Worm (Caenorhabditis elegans) whole organism, L4 larva: ENCODE measurements around the gene C54F6.5.

Source experiments
- F10B5.3 ChIP-seq: sonication (generic microtip); optimal IDR thresholded peaks from 2 replicates; lab custom pipeline; 2016; ENCODE audit warnings: mild to moderate bottlenecking, missing genetic modification characterization, missing compliant biosample characterization
- F26F4.8 ChIP-seq: fragments of 200-800 bp; sonication (Bioruptor generic); conservative IDR thresholded peaks from 2 replicates; pipeline ENCODE4 v1.3.6; 2022; ENCODE audit warnings: missing genetic modification characterization, missing compliant biosample characterization
- F37D6.2 ChIP-seq: sonication (generic microtip); optimal IDR thresholded peaks from 2 replicates; lab custom pipeline; 2016; ENCODE audit warnings: mild to moderate bottlenecking, missing genetic modification characterization, missing compliant biosample characterization
- T26A8.4 ChIP-seq: fragments of 200-800 bp; sonication (Bioruptor generic); IDR thresholded peaks from 2 replicates; pipeline ENCODE4 v1.3.6; 2022; ENCODE audit warnings: missing genetic modification characterization, missing compliant biosample characterization
- ceh-28 ChIP-seq: fragments of 150-350 bp; optimal IDR thresholded peaks from 2 replicates; lab custom pipeline; 2014; ENCODE audit warnings: missing biosample characterization, missing genetic modification reagents, missing genetic modification characterization
- ceh-62 ChIP-seq: sonication (generic microtip); optimal IDR thresholded peaks from 2 replicates; lab custom pipeline; 2017; ENCODE audit warnings: missing biosample characterization, missing genetic modification characterization
- ceh-82 ChIP-seq: sonication (generic microtip); optimal IDR thresholded peaks from 2 replicates; lab custom pipeline; 2017; ENCODE audit warnings: missing biosample characterization, missing genetic modification characterization
- cey-2 ChIP-seq: sonication (generic microtip); optimal IDR thresholded peaks from 3 replicates; lab custom pipeline; 2017; ENCODE audit warnings: missing genetic modification characterization, mild to moderate bottlenecking, missing compliant biosample characterization, antibody characterized with exemption, borderline replicate concordance; ENCODE audit not compliant: insufficient read depth
- ctbp-1 ChIP-seq: fragments of 200-800 bp; sonication (Bioruptor generic); IDR thresholded peaks from 2 replicates; pipeline ENCODE4 v1.3.6; 2022; ENCODE audit warnings: missing genetic modification reagents, missing genetic modification characterization, missing compliant biosample characterization
- daf-16 ChIP-seq, 3 experiments: sonication (generic microtip); optimal IDR thresholded peaks; 2 replicates each; lab custom pipeline; 2016 to 2017; ENCODE audit warnings: missing genetic modification characterization in 3 of 3, missing genetic modification reagents in 3 of 3, mild to moderate bottlenecking in 2 of 3, missing compliant biosample characterization in 2 of 3, missing biosample characterization in 1 of 3, moderate library complexity in 1 of 3
- daf-19 ChIP-seq: fragments of 200-800 bp; sonication (Bioruptor generic); conservative IDR thresholded peaks from 2 replicates; pipeline ENCODE4 v1.3.6; 2022; ENCODE audit warnings: missing genetic modification characterization, missing compliant biosample characterization
- dmd-9 ChIP-seq: fragments of 200-800 bp; sonication (Bioruptor generic); IDR thresholded peaks from 2 replicates; pipeline ENCODE4 v1.3.6; 2022; ENCODE audit warnings: missing genetic modification reagents, missing genetic modification characterization, missing compliant biosample characterization
- dve-1 ChIP-seq: sonication (generic microtip); optimal IDR thresholded peaks from 2 replicates; lab custom pipeline; 2017; ENCODE audit warnings: antibody characterized with exemption, mild to moderate bottlenecking, missing genetic modification characterization, missing compliant biosample characterization; ENCODE audit not compliant: insufficient read depth
- egl-43 ChIP-seq: fragments of 200-800 bp; sonication (Bioruptor generic); IDR thresholded peaks from 2 replicates; pipeline ENCODE4 v1.3.6; 2022; ENCODE audit warnings: missing genetic modification reagents, missing genetic modification characterization, missing compliant biosample characterization
- fkh-10 ChIP-seq: fragments of 150-350 bp; optimal IDR thresholded peaks from 2 replicates; lab custom pipeline; 2014; ENCODE audit warnings: missing biosample characterization, missing genetic modification reagents, missing genetic modification characterization
- fos-1 ChIP-seq: fragments of 150-350 bp; optimal IDR thresholded peaks from 2 replicates; lab custom pipeline; 2014; ENCODE audit warnings: missing biosample characterization, missing genetic modification characterization
- lim-7 ChIP-seq: fragments of 200-800 bp; sonication (Bioruptor generic); IDR thresholded peaks from 2 replicates; pipeline ENCODE4 v1.3.6; 2022; ENCODE audit warnings: missing genetic modification characterization, missing compliant biosample characterization
- lin-13 ChIP-seq: fragments of 150-350 bp; optimal IDR thresholded peaks from 2 replicates; lab custom pipeline; 2014; ENCODE audit warnings: missing biosample characterization, missing genetic modification reagents, missing genetic modification characterization
- lin-15B ChIP-seq: fragments of 150-350 bp; sonication (generic microtip); optimal IDR thresholded peaks from 3 replicates; lab custom pipeline; 2014; ENCODE audit warnings: missing biosample characterization, missing genetic modification characterization
- lir-3 ChIP-seq: sonication (generic microtip); optimal IDR thresholded peaks from 2 replicates; lab custom pipeline; 2016; ENCODE audit warnings: mild to moderate bottlenecking, missing genetic modification characterization, missing compliant biosample characterization
- lsy-2 ChIP-seq, 2 experiments: fragments of 150-350 bp in 1 of 2; sonication (generic microtip) in 1 of 2; optimal IDR thresholded peaks; 2 replicates each; lab custom pipeline; 2014 to 2017; ENCODE audit warnings: missing biosample characterization in 2 of 2, missing genetic modification characterization in 2 of 2
- mdl-1 ChIP-seq, 2 experiments: fragments of 150-350 bp in 1 of 2; sonication (generic microtip) in 1 of 2; optimal IDR thresholded peaks; 2 replicates each; lab custom pipeline; 2014 to 2017; ENCODE audit warnings: missing biosample characterization in 2 of 2, missing genetic modification characterization in 2 of 2
- mep-1 ChIP-seq: fragments of 150-350 bp; sonication (generic microtip); optimal IDR thresholded peaks from 3 replicates; lab custom pipeline; 2014; ENCODE audit warnings: missing biosample characterization, missing genetic modification characterization
- nhr-102 ChIP-seq: sonication (generic microtip); optimal IDR thresholded peaks from 2 replicates; lab custom pipeline; 2016; ENCODE audit warnings: mild to moderate bottlenecking, missing genetic modification characterization, moderate library complexity, missing compliant biosample characterization
- nhr-111 ChIP-seq: fragments of 200-800 bp; sonication (Bioruptor generic); optimal IDR thresholded peaks from 2 replicates; lab custom pipeline; 2018; ENCODE audit warnings: mild to moderate bottlenecking, missing genetic modification characterization, missing compliant biosample characterization
- nhr-28 ChIP-seq: fragments of 150-350 bp; optimal IDR thresholded peaks from 2 replicates; lab custom pipeline; 2014; ENCODE audit warnings: missing biosample characterization, missing genetic modification characterization
- nhr-48 ChIP-seq: sonication (generic microtip); optimal IDR thresholded peaks from 2 replicates; lab custom pipeline; 2016; ENCODE audit warnings: mild to moderate bottlenecking, missing genetic modification characterization, missing compliant biosample characterization
- nhr-6 ChIP-seq: fragments of 150-350 bp; optimal IDR thresholded peaks from 2 replicates; lab custom pipeline; 2014; ENCODE audit warnings: missing biosample characterization, missing genetic modification characterization
- nhr-77 ChIP-seq: fragments of 150-350 bp; optimal IDR thresholded peaks from 2 replicates; lab custom pipeline; 2014; ENCODE audit warnings: missing biosample characterization, missing genetic modification characterization
- php-3 ChIP-seq: fragments of 200-800 bp; sonication (Bioruptor generic); IDR thresholded peaks from 2 replicates; pipeline ENCODE4 v1.3.6; 2022; ENCODE audit warnings: missing genetic modification reagents, missing genetic modification characterization, missing compliant biosample characterization
- pqm-1 ChIP-seq: sonication (generic microtip); optimal IDR thresholded peaks from 2 replicates; lab custom pipeline; 2017; ENCODE audit warnings: missing biosample characterization, missing genetic modification characterization
- saeg-2 ChIP-seq: fragments of 200-800 bp; sonication (Bioruptor generic); IDR thresholded peaks from 2 replicates; pipeline ENCODE4 v1.3.6; 2022; ENCODE audit warnings: missing genetic modification reagents, missing genetic modification characterization, missing compliant biosample characterization
- sdz-12 ChIP-seq: fragments of 200-800 bp; sonication (Bioruptor generic); optimal IDR thresholded peaks from 2 replicates; lab custom pipeline; 2018; ENCODE audit warnings: mild to moderate bottlenecking, missing genetic modification characterization, missing compliant biosample characterization
- snpc-1.2 ChIP-seq: fragments of 200-800 bp; sonication (Bioruptor generic); IDR thresholded peaks from 2 replicates; pipeline ENCODE4 v1.3.6; 2022; ENCODE audit warnings: missing genetic modification reagents, missing genetic modification characterization, missing compliant biosample characterization
- tra-1 ChIP-seq: fragments of 200-800 bp; sonication (Bioruptor generic); IDR thresholded peaks from 2 replicates; pipeline ENCODE4 v1.3.6; 2022; ENCODE audit warnings: missing genetic modification reagents, missing genetic modification characterization, missing compliant biosample characterization
- unc-130 ChIP-seq: sonication (generic microtip); optimal IDR thresholded peaks from 2 replicates; lab custom pipeline; 2016; ENCODE audit warnings: missing genetic modification reagents, missing genetic modification characterization, missing compliant biosample characterization
- unc-62 ChIP-seq, 3 experiments: fragments of 150-350 bp in 1 of 3; sonication (generic microtip); optimal IDR thresholded peaks in 2 of 3; peaks in 1 of 3; 1 replicate in 1 of 3; 2 replicates in 2 of 3; lab custom pipeline; 2014 to 2017; ENCODE audit warnings: missing biosample characterization in 3 of 3, missing genetic modification characterization in 3 of 3, missing genetic modification reagents in 3 of 3, missing genotype in 1 of 3
- zip-2 ChIP-seq: fragments of 150-350 bp; optimal IDR thresholded peaks from 2 replicates; lab custom pipeline; 2014; ENCODE audit warnings: missing biosample characterization, missing genetic modification characterization
- ztf-11 ChIP-seq: fragments of 150-350 bp; optimal IDR thresholded peaks from 2 replicates; lab custom pipeline; 2014; ENCODE audit warnings: missing biosample characterization, missing genetic modification characterization

The C54F6.5 gene

DNA sequence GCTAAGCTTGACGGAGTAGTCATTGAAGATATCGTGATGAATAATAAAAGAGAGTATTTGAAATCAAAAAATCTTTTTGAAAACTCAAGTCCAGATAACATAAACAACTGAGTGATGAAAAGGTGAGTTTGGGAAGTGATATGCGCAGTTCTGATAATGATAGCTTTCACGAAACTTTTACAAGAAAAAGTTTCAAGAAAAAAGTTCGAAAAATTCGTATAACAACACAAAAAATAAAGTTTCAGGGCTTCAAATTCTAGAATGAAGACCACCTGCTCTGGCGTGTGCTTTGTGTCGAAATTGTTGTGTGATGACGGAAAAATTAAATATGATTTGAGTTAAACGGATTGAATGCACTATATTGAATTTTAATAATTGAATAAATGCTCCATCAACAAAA is 8.8 kb upstream of the C54F6.5 start, which contains the start of gene srb-19:
Gene srb-19, minus strand, starts transcription at position 101 of the 400 bp plus-strand sequence.
- TF ChIP-seq saeg-2 (GFP tag; lab: Robert Waterston, UW): no peak
- no peak for TF ChIP-seq dve-1
- no peak for TF ChIP-seq fkh-10 (GFP tag; lab: Kevin White, UChicago)
- no peak for TF ChIP-seq php-3 (GFP tag; lab: Robert Waterston, UW)
- no peak for TF ChIP-seq daf-16 (GFP tag; optimal IDR thresholded peaks at IDR 0.05; lab: Kevin White, UChicago)
- no peak for TF ChIP-seq daf-16 (tag; optimal IDR thresholded peaks at IDR 0.05; lab: Kevin White, UChicago)
- TF ChIP-seq zip-2 (tag; lab: Kevin White, UChicago): no peak
- TF ChIP-seq sdz-12 (GFP tag; lab: Kevin White, UChicago): no peak
- no peak for TF ChIP-seq F26F4.8 (GFP tag; lab: Robert Waterston, UW)
- TF ChIP-seq ceh-62 (tag; lab: Kevin White, UChicago): no peak
- TF ChIP-seq ctbp-1 (GFP tag; lab: Robert Waterston, UW): no peak
- TF ChIP-seq nhr-77 (tag; lab: Kevin White, UChicago): no peak
- no peak for TF ChIP-seq lir-3 (tag; lab: Kevin White, UChicago)
- no peak for TF ChIP-seq tra-1 (GFP tag; lab: Robert Waterston, UW)
- TF ChIP-seq F10B5.3 (tag; lab: Kevin White, UChicago): no peak
- TF ChIP-seq ceh-28 (tag; lab: Kevin White, UChicago): no peak

DNA sequence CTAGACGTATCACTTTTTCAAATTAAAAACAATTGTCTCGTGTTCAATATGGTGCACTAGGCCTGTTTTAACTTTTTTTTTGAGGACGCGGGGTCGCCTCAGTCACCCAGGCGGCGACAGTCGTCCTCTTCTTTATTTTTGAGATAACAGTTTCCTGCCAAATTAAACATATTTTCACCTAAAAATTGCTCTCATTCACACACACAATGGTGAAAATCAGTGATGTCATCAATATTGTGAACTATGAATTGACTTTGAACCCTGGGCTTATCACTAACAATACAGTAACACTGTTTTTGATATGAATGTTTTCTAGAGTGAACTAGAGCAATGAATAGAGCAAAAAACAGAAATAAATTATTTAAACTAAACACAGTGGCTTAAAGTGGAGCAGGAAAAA is 7.6 kb upstream of the C54F6.5 start:
- TF ChIP-seq unc-62 (GFP tag; optimal IDR thresholded peaks at IDR 0.05 in 1 of 2; lab: Kevin White, UChicago) (no peak), unc-62 (tag; optimal IDR thresholded peaks at IDR 0.05; lab: Kevin White, UChicago) (no peak), nhr-28 (tag; lab: Kevin White, UChicago) (peak; percentile 41), daf-16 (GFP tag; optimal IDR thresholded peaks at IDR 0.05; lab: Kevin White, UChicago) (no peak), daf-16 (tag; optimal IDR thresholded peaks at IDR 0.05; lab: Kevin White, UChicago) (peak; percentile 94), fos-1 (tag; lab: Kevin White, UChicago) (no peak), lsy-2 (tag; optimal IDR thresholded peaks at IDR 0.05; lab: Kevin White, UChicago) (no peak), mep-1 (tag; lab: Kevin White, UChicago) (no peak), mdl-1 (tag; optimal IDR thresholded peaks at IDR 0.05; lab: Kevin White, UChicago) (no peak), nhr-102 (tag; lab: Kevin White, UChicago) (no peak), snpc-1.2 (GFP tag; lab: Robert Waterston, UW) (no peak), T26A8.4 (no peak), php-3 (GFP tag; lab: Robert Waterston, UW) (no peak), unc-130 (no peak), lin-15B (tag; lab: Kevin White, UChicago) (no peak), nhr-48 (peak; percentile 19), nhr-77 (tag; lab: Kevin White, UChicago) (peak; percentile 22), dmd-9 (GFP tag; lab: Robert Waterston, UW) (no peak), nhr-6 (tag; lab: Kevin White, UChicago) (no peak), lim-7 (GFP tag; lab: Robert Waterston, UW) (no peak), egl-43 (GFP tag; lab: Robert Waterston, UW) (no peak), pqm-1 (peak; percentile 58), fkh-10 (GFP tag; lab: Kevin White, UChicago) (no peak), daf-19 (no peak), nhr-111 (GFP tag; lab: Kevin White, UChicago) (no peak), cey-2 (tag; lab: Kevin White, UChicago) (no peak), lin-13 (GFP tag; lab: Kevin White, UChicago) (no peak), F37D6.2 (tag; lab: Kevin White, UChicago) (no peak), ceh-82 (tag; lab: Kevin White, UChicago) (no peak), ztf-11 (tag; lab: Kevin White, UChicago) (no peak), dve-1 (no peak), zip-2 (tag; lab: Kevin White, UChicago) (no peak)
- TF ChIP-seq, all 104 proteins: peak for 5
